Fruit fly (Drosophila melanogaster) whole organism, pupa: Measurements from ENCODE around the gene Recs1.

Experiments
- CG10348 ChIP-seq: fragments of 200-800 bp; sonication (Bioruptor generic); IDR thresholded peaks from 2 replicates; pipeline ENCODE4 v1.3.6; 2022; ENCODE audit warnings: missing biosample characterization, missing genetic modification characterization
- CG13204 ChIP-seq: fragments of 200-800 bp; sonication (Bioruptor generic); optimal IDR thresholded peaks from 2 replicates; lab custom pipeline; 2018; ENCODE audit warnings: missing biosample characterization, mild to moderate bottlenecking, missing genetic modification characterization, moderate library complexity
- CG34367 ChIP-seq: fragments of 200-800 bp; sonication (Bioruptor generic); optimal IDR thresholded peaks from 2 replicates; lab custom pipeline; 2018; ENCODE audit warnings: missing biosample characterization, mild to moderate bottlenecking, missing genetic modification characterization
- CG4496 ChIP-seq: fragments of 200-800 bp; sonication (Bioruptor generic); IDR thresholded peaks from 3 replicates; pipeline ENCODE4 v1.3.6; 2022; ENCODE audit warnings: missing biosample characterization, missing genetic modification characterization
- CG8301 ChIP-seq: fragments of 200-800 bp; sonication (Bioruptor generic); optimal IDR thresholded peaks from 2 replicates; lab custom pipeline; 2018; ENCODE audit warnings: missing biosample characterization, mild to moderate bottlenecking, missing genetic modification characterization
- CG9948 ChIP-seq: fragments of 200-800 bp; sonication (Bioruptor generic); optimal IDR thresholded peaks from 2 replicates; lab custom pipeline; 2018; ENCODE audit warnings: missing biosample characterization, mild to moderate bottlenecking, missing genetic modification characterization, moderate library complexity
- D1 ChIP-seq: fragments of 200-800 bp; sonication (Bioruptor generic); optimal IDR thresholded peaks from 2 replicates; lab custom pipeline; 2018; ENCODE audit warnings: missing biosample characterization, mild to moderate bottlenecking, missing genetic modification characterization, moderate library complexity
- EcR ChIP-seq: fragments of 200-800 bp; sonication (Bioruptor generic); optimal IDR thresholded peaks from 3 replicates; lab custom pipeline; 2019; ENCODE audit warnings: missing biosample characterization, missing genetic modification characterization, mild to moderate bottlenecking, moderate library complexity, missing genetic modification reagents
- Ets98B ChIP-seq: fragments of 200-800 bp; sonication (Bioruptor generic); IDR thresholded peaks from 2 replicates; pipeline ENCODE4 v1.3.6; 2022; ENCODE audit warnings: missing biosample characterization, missing genetic modification characterization
- Pif1B ChIP-seq: fragments of 200-800 bp; sonication (Bioruptor generic); optimal IDR thresholded peaks from 3 replicates; lab custom pipeline; 2016; ENCODE audit warnings: missing biosample characterization, missing genetic modification characterization
- Snoo ChIP-seq: fragments of 200-800 bp; sonication (Bioruptor generic); optimal IDR thresholded peaks from 3 replicates; lab custom pipeline; 2017; ENCODE audit warnings: missing biosample characterization, mild to moderate bottlenecking, missing genetic modification characterization, inconsistent platforms
- fd96Ca ChIP-seq: fragments of 200-800 bp; sonication (Bioruptor generic); IDR thresholded peaks from 3 replicates; pipeline ENCODE4 v1.3.6; 2022; ENCODE audit warnings: missing biosample characterization, missing genetic modification characterization
- gl ChIP-seq: fragments of 200-800 bp; sonication (Bioruptor generic); optimal IDR thresholded peaks from 2 replicates; lab custom pipeline; 2018; ENCODE audit warnings: missing biosample characterization, mild to moderate bottlenecking, missing genetic modification characterization

- TF ChIP-seq CG4496 (GFP tag; lab: Robert Waterston, UW) (no peak), CG9948 (no peak), gl (tag; lab: Kevin White, UChicago) (no peak), Pif1B (GFP tag; lab: Kevin White, UChicago) (no peak), Ets98B (GFP tag; lab: Robert Waterston, UW) (no peak), D1 (tag; lab: Kevin White, UChicago) (no peak), CG8301 (no peak), CG10348 (GFP tag; lab: Robert Waterston, UW) (no peak), Snoo (tag; lab: Kevin White, UChicago) (no peak), CG34367 (no peak), EcR (GFP tag; lab: Kevin White, UChicago) (no peak), CG13204 (no peak), fd96Ca (GFP tag; lab: Robert Waterston, UW) (no peak)
Observed at dm6 chr3R:14152550-14152949, 1.1 kb downstream of the Recs1 start, which contains the start of gene CG42500.
